Fruit fly (Drosophila melanogaster) whole organism, prepupa: ENCODE data around the gene CG7120.

Experiments
- CG32006 ChIP-seq: fragments of 200-800 bp; sonication (Bioruptor generic); optimal IDR thresholded peaks from 3 replicates; lab custom pipeline; 2017; ENCODE audit warnings: missing biosample characterization, mild to moderate bottlenecking, missing genetic modification characterization
- CG34406 ChIP-seq: fragments of 200-800 bp; sonication (Bioruptor generic); optimal IDR thresholded peaks from 3 replicates; lab custom pipeline; 2016; ENCODE audit warnings: missing biosample characterization, missing genetic modification characterization
- Eip75B ChIP-seq: fragments of 200-800 bp; sonication (Bioruptor generic); optimal IDR thresholded peaks from 3 replicates; lab custom pipeline; 2016; ENCODE audit warnings: missing biosample characterization, missing genetic modification characterization
- Hr39 ChIP-seq: fragments of 200-800 bp; sonication (Bioruptor generic); optimal IDR thresholded peaks from 2 replicates; lab custom pipeline; 2016; ENCODE audit warnings: missing biosample characterization, missing genetic modification characterization
- OdsH ChIP-seq: fragments of 200-800 bp; sonication (Bioruptor generic); optimal IDR thresholded peaks from 3 replicates; lab custom pipeline; 2016; ENCODE audit warnings: missing biosample characterization, missing genetic modification characterization
- Sox15 ChIP-seq: fragments of 200-800 bp; sonication (Bioruptor generic); optimal IDR thresholded peaks from 3 replicates; lab custom pipeline; 2016; ENCODE audit warnings: missing biosample characterization, missing genetic modification characterization
- achi ChIP-seq: fragments of 200-800 bp; sonication (Bioruptor generic); optimal IDR thresholded peaks from 3 replicates; lab custom pipeline; 2016; ENCODE audit warnings: missing biosample characterization, missing genetic modification characterization
- dsx ChIP-seq: fragments of 200-800 bp; optimal IDR thresholded peaks from 3 replicates; lab custom pipeline; 2019; ENCODE audit warnings: missing biosample characterization, mild to moderate bottlenecking, missing genetic modification characterization, moderate library complexity; ENCODE audit not compliant: poor library complexity, severe bottlenecking
- fd85E ChIP-seq: fragments of 200-800 bp; sonication (Bioruptor generic); optimal IDR thresholded peaks from 3 replicates; lab custom pipeline; 2016; ENCODE audit warnings: missing biosample characterization, missing genetic modification characterization

DNA sequence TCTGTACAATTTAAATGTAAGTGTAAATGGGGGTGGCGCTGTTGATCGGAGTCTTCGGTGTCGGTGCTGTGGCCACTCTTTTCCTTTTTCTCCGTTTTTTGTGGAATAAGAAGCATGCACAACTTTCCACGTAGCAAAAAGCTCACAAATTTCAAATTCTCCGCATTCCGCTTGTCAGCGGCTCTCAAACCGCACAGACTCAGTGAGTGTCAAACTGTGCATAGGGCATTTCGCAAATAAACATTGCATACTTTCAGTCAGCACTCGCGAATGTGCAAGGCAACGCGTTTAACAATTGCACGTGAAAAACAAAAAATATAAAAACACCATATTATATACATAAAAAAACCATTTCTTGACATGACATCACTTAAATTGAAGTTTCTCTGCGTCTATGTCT lies 856 bp upstream of the CG7120 start:
- TF ChIP-seq Sox15 (GFP tag; lab: Kevin White, UChicago) = no peak
- TF ChIP-seq CG34406 (GFP tag; lab: Kevin White, UChicago) = no peak
- no peak for TF ChIP-seq dsx (GFP tag; lab: Kevin White, UChicago)
- no peak for TF ChIP-seq Hr39 (GFP tag; lab: Kevin White, UChicago)
- no peak for TF ChIP-seq achi
- no peak for TF ChIP-seq CG32006 (GFP tag; lab: Kevin White, UChicago)
- TF ChIP-seq OdsH (GFP tag; lab: Kevin White, UChicago) = no peak
- TF ChIP-seq Eip75B (GFP tag; lab: Kevin White, UChicago) = no peak
- no peak for TF ChIP-seq fd85E (GFP tag; lab: Kevin White, UChicago)
